Fruit fly (Drosophila melanogaster) whole organism, embryonic: ENCODE data around the gene CG34030.
A peak's percentile ranks its signal among the peaks of the same experiment; 100 is the strongest.

Experiments used
- Ada2b ChIP-seq: fragments of 200-800 bp; sonication (Bioruptor generic); IDR thresholded peaks from 2 replicates; pipeline ENCODE4 v1.3.6; 2022; ENCODE audit warnings: missing biosample characterization, missing genetic modification characterization
- B-H1 ChIP-seq: fragments of 200-800 bp; sonication (Bioruptor generic); IDR thresholded peaks from 3 replicates; pipeline ENCODE4 v1.3.6; 2022; ENCODE audit warnings: missing biosample characterization, missing genetic modification characterization
- CG11085 ChIP-seq: fragments of 200-800 bp; sonication (Bioruptor generic); IDR thresholded peaks from 2 replicates; pipeline ENCODE4 v1.3.6; 2022; ENCODE audit warnings: missing biosample characterization, missing genetic modification characterization
- CG12942 ChIP-seq: fragments of 200-800 bp; sonication (Bioruptor generic); optimal IDR thresholded peaks from 3 replicates; lab custom pipeline; 2016; ENCODE audit warnings: missing biosample characterization, missing genetic modification characterization
- CG13424 ChIP-seq: fragments of 200-800 bp; sonication (Bioruptor generic); optimal IDR thresholded peaks from 2 replicates; lab custom pipeline; 2019; ENCODE audit warnings: missing biosample characterization, mild to moderate bottlenecking, missing genetic modification characterization, moderate library complexity
- CG14014 ChIP-seq: fragments of 200-800 bp; sonication (Bioruptor generic); IDR thresholded peaks from 2 replicates; pipeline ENCODE4 v1.3.6; 2022; ENCODE audit warnings: missing biosample characterization, missing genetic modification characterization
- CG14667 ChIP-seq: fragments of 200-800 bp; sonication (Bioruptor generic); IDR thresholded peaks from 2 replicates; pipeline ENCODE4 v1.3.6; 2022; ENCODE audit warnings: missing biosample characterization, missing genetic modification characterization
- CG1602 ChIP-seq: fragments of 200-800 bp; sonication (Bioruptor generic); optimal IDR thresholded peaks from 3 replicates; lab custom pipeline; 2016; ENCODE audit warnings: missing biosample characterization, missing genetic modification characterization
- CG17359 ChIP-seq: fragments of 200-800 bp; sonication (Bioruptor generic); optimal IDR thresholded peaks from 3 replicates; lab custom pipeline; 2018; ENCODE audit warnings: missing biosample characterization, mild to moderate bottlenecking, missing genetic modification characterization, moderate library complexity
- CG32767 ChIP-seq: fragments of 200-800 bp; sonication (Bioruptor generic); IDR thresholded peaks from 2 replicates; pipeline ENCODE4 v1.3.6; 2022; ENCODE audit warnings: missing biosample characterization, missing genetic modification characterization
- CG3407 ChIP-seq: fragments of 200-800 bp; sonication (Bioruptor generic); optimal IDR thresholded peaks from 2 replicates; lab custom pipeline; 2018; ENCODE audit warnings: missing biosample characterization, mild to moderate bottlenecking, missing genetic modification characterization
- CG4707 ChIP-seq: fragments of 200-800 bp; sonication (Bioruptor generic); optimal IDR thresholded peaks from 2 replicates; lab custom pipeline; 2018; ENCODE audit warnings: missing biosample characterization, mild to moderate bottlenecking, missing genetic modification characterization, moderate library complexity
- CG6654 ChIP-seq: fragments of 200-800 bp; sonication (Bioruptor generic); optimal IDR thresholded peaks from 2 replicates; lab custom pipeline; 2017; ENCODE audit warnings: missing biosample characterization, mild to moderate bottlenecking, missing genetic modification characterization
- CG7839 ChIP-seq: fragments of 200-800 bp; sonication (Bioruptor generic); optimal IDR thresholded peaks from 3 replicates; lab custom pipeline; 2018; ENCODE audit warnings: missing biosample characterization, mild to moderate bottlenecking, missing genetic modification characterization, moderate library complexity
- CG7987 ChIP-seq: fragments of 200-800 bp; sonication (Bioruptor generic); optimal IDR thresholded peaks from 2 replicates; lab custom pipeline; 2018; ENCODE audit warnings: missing biosample characterization, mild to moderate bottlenecking, missing genetic modification characterization, moderate library complexity
- CG8924 ChIP-seq: fragments of 200-800 bp; optimal IDR thresholded peaks from 3 replicates; lab custom pipeline; 2019; ENCODE audit warnings: missing biosample characterization, mild to moderate bottlenecking, missing genetic modification characterization, moderate library complexity
- CHES-1-like ChIP-seq: fragments of 200-800 bp; sonication (Bioruptor generic); optimal IDR thresholded peaks from 2 replicates; lab custom pipeline; 2016; ENCODE audit warnings: missing biosample characterization, missing genetic modification characterization
- D19A ChIP-seq: fragments of 200-800 bp; optimal IDR thresholded peaks from 3 replicates; lab custom pipeline; 2019; ENCODE audit warnings: missing biosample characterization, mild to moderate bottlenecking, missing genetic modification characterization, moderate library complexity
- Dad ChIP-seq: fragments of 200-800 bp; sonication (Bioruptor generic); optimal IDR thresholded peaks from 3 replicates; lab custom pipeline; 2016; ENCODE audit warnings: missing biosample characterization, missing genetic modification characterization
- Dll ChIP-seq: fragments of 200-800 bp; sonication (Bioruptor generic); IDR thresholded peaks from 4 replicates; pipeline ENCODE4 v1.3.6; 2022; ENCODE audit warnings: missing biosample characterization, missing genetic modification characterization; ENCODE audit not compliant: partially characterized antibody
- HLH54F ChIP-seq: fragments of 200-800 bp; sonication (Bioruptor generic); optimal IDR thresholded peaks from 3 replicates; lab custom pipeline; 2016; ENCODE audit warnings: missing biosample characterization, missing genetic modification characterization
- Hr51 ChIP-seq, 2 experiments: fragments of 200-800 bp; sonication (Bioruptor generic); optimal IDR thresholded peaks; 2 replicates in 1 of 2; 3 replicates in 1 of 2; lab custom pipeline; 2016 to 2018; ENCODE audit warnings: missing biosample characterization in 2 of 2, missing genetic modification characterization in 2 of 2, mild to moderate bottlenecking in 1 of 2, moderate library complexity in 1 of 2
- Kr ChIP-seq: fragments of 200-800 bp; sonication (Bioruptor generic); optimal IDR thresholded peaks from 2 replicates; lab custom pipeline; 2017; ENCODE audit warnings: missing biosample characterization, mild to moderate bottlenecking, missing genetic modification characterization
- Lhr ChIP-seq: fragments of 200-800 bp; sonication (Bioruptor generic); optimal IDR thresholded peaks from 3 replicates; lab custom pipeline; 2017; ENCODE audit warnings: mild to moderate bottlenecking, missing biosample characterization, missing genetic modification reagents, missing genetic modification characterization
- Med ChIP-seq: fragments of 200-800 bp; sonication (Bioruptor generic); peaks from one replicate; lab custom pipeline; 2016; ENCODE audit warnings: missing biosample characterization, missing genetic modification characterization, mild to moderate bottlenecking, inconsistent platforms, moderate library complexity
- Neu2 ChIP-seq: fragments of 200-800 bp; sonication (Bioruptor generic); optimal IDR thresholded peaks from 3 replicates; lab custom pipeline; 2016; ENCODE audit warnings: missing biosample characterization, missing genetic modification characterization, borderline replicate concordance
- Ptx1 ChIP-seq: fragments of 200-800 bp; sonication (Bioruptor generic); IDR thresholded peaks from 2 replicates; pipeline ENCODE4 v1.3.6; 2022; ENCODE audit warnings: missing biosample characterization, missing genetic modification characterization
- Sox100B ChIP-seq: fragments of 200-800 bp; sonication (Bioruptor generic); optimal IDR thresholded peaks from 3 replicates; lab custom pipeline; 2018; ENCODE audit warnings: missing biosample characterization, mild to moderate bottlenecking, missing genetic modification characterization
- Stat92E ChIP-seq, 3 experiments: fragments of >200 bp in 2 of 3; fragments of 200-800 bp in 1 of 3; sonication (Bioruptor generic) in 1 of 3; optimal IDR thresholded peaks; 2 replicates each; lab custom pipeline; 2017 to 2019; ENCODE audit warnings: missing biosample characterization in 3 of 3, missing genetic modification characterization in 3 of 3, mild to moderate bottlenecking in 1 of 3, moderate library complexity in 1 of 3
- az2 ChIP-seq: fragments of 200-800 bp; sonication (Bioruptor generic); optimal IDR thresholded peaks from 3 replicates; lab custom pipeline; 2016; ENCODE audit warnings: missing biosample characterization, missing genetic modification characterization
- bbx ChIP-seq: fragments of 200-800 bp; sonication (Bioruptor generic); IDR thresholded peaks from 2 replicates; pipeline ENCODE4 v1.3.6; 2022; ENCODE audit warnings: missing biosample characterization, missing genetic modification characterization; ENCODE audit not compliant: partially characterized antibody
- btn ChIP-seq: fragments of 200-800 bp; sonication (Bioruptor generic); optimal IDR thresholded peaks from 2 replicates; lab custom pipeline; 2016; ENCODE audit warnings: missing biosample characterization, missing genetic modification characterization
- chm ChIP-seq: fragments of 200-800 bp; sonication (Bioruptor generic); IDR thresholded peaks from 2 replicates; pipeline ENCODE4 v1.3.6; 2022; ENCODE audit warnings: missing biosample characterization, missing genetic modification characterization
- chn ChIP-seq: fragments of 200-800 bp; sonication (Bioruptor generic); optimal IDR thresholded peaks from 2 replicates; lab custom pipeline; 2016; ENCODE audit warnings: missing biosample characterization, missing genetic modification characterization
- corto ChIP-seq: fragments of 200-800 bp; sonication (Bioruptor generic); optimal IDR thresholded peaks from 2 replicates; lab custom pipeline; 2016; ENCODE audit warnings: missing biosample characterization, mild to moderate bottlenecking, missing genetic modification characterization, moderate library complexity
- disco-r ChIP-seq: fragments of 200-800 bp; sonication (Bioruptor generic); optimal IDR thresholded peaks from 2 replicates; lab custom pipeline; 2016; ENCODE audit warnings: missing biosample characterization, missing genetic modification characterization
- dmrt99B ChIP-seq: fragments of 200-800 bp; sonication (Bioruptor generic); optimal IDR thresholded peaks from 2 replicates; lab custom pipeline; 2018; ENCODE audit warnings: missing biosample characterization, mild to moderate bottlenecking, missing genetic modification characterization, moderate library complexity
- fru ChIP-seq: fragments of >200 bp; optimal IDR thresholded peaks from 2 replicates; lab custom pipeline; 2017
- gem ChIP-seq: fragments of 200-800 bp; sonication (Bioruptor generic); optimal IDR thresholded peaks from 2 replicates; lab custom pipeline; 2019; ENCODE audit warnings: missing biosample characterization, mild to moderate bottlenecking, missing genetic modification characterization, moderate library complexity
- hkb ChIP-seq, 2 experiments: fragments of 200-800 bp in 1 of 2; fragments of >200 bp in 1 of 2; sonication (Bioruptor generic) in 1 of 2; IDR thresholded peaks in 1 of 2; optimal IDR thresholded peaks in 1 of 2; 2 replicates each; pipeline versions ENCODE4 v1.3.6 to Lab custom; 2017 to 2022; ENCODE audit warnings: missing biosample characterization in 1 of 2, missing genetic modification characterization in 1 of 2
- row ChIP-seq: fragments of 200-800 bp; sonication (Bioruptor generic); IDR thresholded peaks from 3 replicates; pipeline ENCODE4 v1.3.6; 2022; ENCODE audit warnings: missing biosample characterization, missing genetic modification characterization
- scrt ChIP-seq: fragments of 200-800 bp; sonication (Bioruptor generic); optimal IDR thresholded peaks from 2 replicates; lab custom pipeline; 2018; ENCODE audit warnings: missing biosample characterization, mild to moderate bottlenecking, missing genetic modification characterization, moderate library complexity
- stc ChIP-seq: fragments of 200-800 bp; sonication (Bioruptor generic); IDR thresholded peaks from 2 replicates; pipeline ENCODE4 v1.3.6; 2022; ENCODE audit warnings: missing biosample characterization, missing genetic modification characterization
- stwl ChIP-seq: fragments of 200-800 bp; sonication (Bioruptor generic); optimal IDR thresholded peaks from 3 replicates; lab custom pipeline; 2018; ENCODE audit warnings: missing biosample characterization, mild to moderate bottlenecking, missing genetic modification characterization, moderate library complexity
- tap ChIP-seq: fragments of 200-800 bp; optimal IDR thresholded peaks from 3 replicates; lab custom pipeline; 2019; ENCODE audit warnings: missing biosample characterization, mild to moderate bottlenecking, missing genetic modification characterization, moderate library complexity
- tio ChIP-seq: fragments of 200-800 bp; sonication (Bioruptor generic); optimal IDR thresholded peaks from 2 replicates; lab custom pipeline; 2017; ENCODE audit warnings: missing biosample characterization, missing genetic modification characterization, inconsistent platforms
- toy ChIP-seq: fragments of 200-800 bp; sonication (Bioruptor generic); IDR thresholded peaks from 2 replicates; pipeline ENCODE4 v1.3.6; 2022; ENCODE audit warnings: missing biosample characterization, missing genetic modification characterization
- ttk ChIP-seq: fragments of 200-800 bp; sonication (Bioruptor generic); IDR thresholded peaks from 2 replicates; pipeline ENCODE4 v2.1.2; 2022; ENCODE audit warnings: missing biosample characterization, missing genetic modification characterization
- twi ChIP-seq: fragments of 200-800 bp; optimal IDR thresholded peaks from 2 replicates; lab custom pipeline; 2019; ENCODE audit warnings: missing biosample characterization, mild to moderate bottlenecking, missing genetic modification characterization, moderate library complexity
- yki ChIP-seq: fragments of >200 bp; optimal IDR thresholded peaks from 3 replicates; lab custom pipeline; 2018

CG34030 gene

DNA sequence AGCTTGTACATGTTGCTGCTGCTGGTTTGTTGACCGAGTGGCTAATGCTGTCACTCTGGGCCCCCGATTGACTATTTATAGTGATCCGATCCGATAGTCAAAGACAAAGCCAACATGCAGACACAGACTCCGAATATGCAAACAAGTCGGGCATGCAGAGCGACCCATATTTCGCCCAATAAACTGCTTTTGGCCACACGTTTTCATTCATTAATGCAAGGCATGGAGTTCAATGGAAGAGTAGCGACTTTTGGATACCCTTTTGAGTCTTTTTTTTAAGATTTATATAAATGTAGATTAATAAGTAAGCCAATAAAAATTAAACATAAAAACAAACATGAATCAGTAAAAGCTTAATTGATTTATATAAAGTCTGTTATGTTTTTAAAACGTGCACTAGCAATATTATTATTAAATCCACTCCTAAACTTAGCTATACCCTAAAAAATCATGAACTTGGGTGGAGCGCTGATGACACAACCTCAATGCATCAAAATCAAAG, 11.6 kb upstream of the CG34030 start, which contains the start of gene Cpr65Ea (continued):
- TF ChIP-seq CG1602, result no peak
- TF ChIP-seq twi (tag; lab: Kevin White, UChicago), result no peak
- 0 out of 2 replicates have a peak, but pooled peaks have one; percentile 23 for TF ChIP-seq ttk (GFP tag; lab: Robert Waterston, UW)
- TF ChIP-seq corto, result no peak
- peak; percentile 54 for TF ChIP-seq gem
- no peak for TF ChIP-seq az2 (GFP tag; lab: Kevin White, UChicago)
- no peak for TF ChIP-seq scrt
- TF ChIP-seq CG11085 (GFP tag; lab: Robert Waterston, UW), result no peak
- TF ChIP-seq Stat92E (GFP tag; optimal IDR thresholded peaks at IDR 0.05; lab: Kevin White, UChicago), result no peak
- no peak for TF ChIP-seq CG14667 (GFP tag; lab: Robert Waterston, UW)
- TF ChIP-seq Ptx1, result peak; percentile 49
- no peak for TF ChIP-seq btn (GFP tag; lab: Kevin White, UChicago)
- no peak for TF ChIP-seq tio (GFP tag; lab: Kevin White, UChicago)
- peak; percentile 41 for TF ChIP-seq CG7839
- no peak for TF ChIP-seq yki (lab: Kevin White, UChicago)
- TF ChIP-seq stwl (tag; lab: Kevin White, UChicago), result no peak
- no peak for TF ChIP-seq CG14014
- 0 out of 2 replicates have a peak, but pooled peaks have one; percentile 12 for TF ChIP-seq Ada2b
- TF ChIP-seq CG7987, result no peak
- no peak for TF ChIP-seq Med (GFP tag; lab: Kevin White, UChicago)
- TF ChIP-seq Lhr (GFP tag; lab: Kevin White, UChicago), result no peak
- no peak for TF ChIP-seq CHES-1-like (GFP tag; lab: Kevin White, UChicago)
- TF ChIP-seq disco-r (GFP tag; lab: Kevin White, UChicago), result no peak
- no peak for TF ChIP-seq hkb (optimal IDR thresholded peaks at IDR 0.05; lab: Kevin White, UChicago)
- TF ChIP-seq hkb (GFP tag; IDR thresholded peaks at IDR 0.05; lab: Robert Waterston, UW), result peak; percentile 21; the same call in 1 of the 2 replicates
- peak; percentile 18 for TF ChIP-seq CG17359 (tag; lab: Kevin White, UChicago)
- no peak for TF ChIP-seq Dll (GFP tag; lab: Robert Waterston, UW)
- peak; percentile 33 for TF ChIP-seq tap (tag; lab: Kevin White, UChicago)
- TF ChIP-seq fru (lab: Kevin White, UChicago), result no peak
- TF ChIP-seq CG4707 (GFP tag; lab: Kevin White, UChicago), result no peak
- TF ChIP-seq Sox100B (GFP tag; lab: Kevin White, UChicago), result peak; percentile 30
- TF ChIP-seq Hr51 (GFP tag; optimal IDR thresholded peaks at IDR 0.05; lab: Kevin White, UChicago), result peak in 1 of 2 experiments; percentile 76
- no peak for TF ChIP-seq B-H1 (GFP tag; lab: Robert Waterston, UW)
- TF ChIP-seq stc, result peak; percentile 32; the same call in 1 of the 2 replicates
- peak; percentile 71 for TF ChIP-seq dmrt99B (tag; lab: Kevin White, UChicago)
- TF ChIP-seq CG12942 (GFP tag; lab: Kevin White, UChicago), result no peak
- no peak for TF ChIP-seq CG3407 (GFP tag; lab: Kevin White, UChicago)
- no peak for TF ChIP-seq Dad (GFP tag; lab: Kevin White, UChicago)
- TF ChIP-seq chm (GFP tag; lab: Robert Waterston, UW), result no peak
- TF ChIP-seq Kr, result no peak
- TF ChIP-seq row, result peak; percentile 56
- TF ChIP-seq bbx (GFP tag; lab: Robert Waterston, UW), result no peak
- no peak for TF ChIP-seq Neu2 (GFP tag; lab: Kevin White, UChicago)
- TF ChIP-seq CG13424 (tag; lab: Kevin White, UChicago), result peak; percentile 47
- peak; percentile 42 for TF ChIP-seq D19A
- TF ChIP-seq CG8924 (tag; lab: Kevin White, UChicago), result peak; percentile 11
- no peak for TF ChIP-seq chn (GFP tag; lab: Kevin White, UChicago)
- TF ChIP-seq CG6654 (GFP tag; lab: Kevin White, UChicago), result no peak
- TF ChIP-seq HLH54F, result no peak
- TF ChIP-seq toy, result no peak
- TF ChIP-seq CG32767 (GFP tag; lab: Robert Waterston, UW), result 0 out of 2 replicates have a peak, but pooled peaks have one; percentile 15
